Fruit fly (Drosophila melanogaster) whole organism, embryonic: Measurements from ENCODE around the gene gukh.

Experiments used
- Atf3 ChIP-seq: fragments of 200-800 bp; sonication (Bioruptor generic); optimal IDR thresholded peaks from 3 replicates; lab custom pipeline; 2016; ENCODE audit warnings: missing biosample characterization, missing genetic modification characterization
- Awh ChIP-seq: fragments of 200-800 bp; sonication (Bioruptor generic); IDR thresholded peaks from 2 replicates; pipeline ENCODE4, ENCODE4 v1.3.6; 2022; ENCODE audit warnings: missing biosample characterization, missing genetic modification characterization
- CG10431 ChIP-seq: fragments of 200-800 bp; sonication (Bioruptor generic); optimal IDR thresholded peaks from 3 replicates; lab custom pipeline; 2018; ENCODE audit warnings: missing biosample characterization, mild to moderate bottlenecking, missing genetic modification characterization
- CG12236 ChIP-seq: fragments of 200-800 bp; sonication (Bioruptor generic); optimal IDR thresholded peaks from 2 replicates; lab custom pipeline; 2016; ENCODE audit warnings: missing biosample characterization, missing genetic modification characterization
- CG12744 ChIP-seq: fragments of 200-800 bp; sonication (Bioruptor generic); optimal IDR thresholded peaks from 2 replicates; lab custom pipeline; 2016; ENCODE audit warnings: missing biosample characterization, missing genetic modification characterization
- CG13624 ChIP-seq: fragments of 200-800 bp; sonication (Bioruptor generic); optimal IDR thresholded peaks from 2 replicates; lab custom pipeline; 2016; ENCODE audit warnings: missing biosample characterization, missing genetic modification characterization
- CG13775 ChIP-seq: fragments of 200-800 bp; sonication (Bioruptor generic); optimal IDR thresholded peaks from 3 replicates; lab custom pipeline; 2017; ENCODE audit warnings: missing biosample characterization, mild to moderate bottlenecking, missing genetic modification characterization
- CG13894 ChIP-seq: fragments of 200-800 bp; sonication (Bioruptor generic); optimal IDR thresholded peaks from 3 replicates; lab custom pipeline; 2018; ENCODE audit warnings: missing biosample characterization, mild to moderate bottlenecking, missing genetic modification characterization, moderate library complexity
- CG16779 ChIP-seq: fragments of 200-800 bp; sonication (Bioruptor generic); IDR thresholded peaks from 2 replicates; pipeline ENCODE4 v1.3.6; 2022; ENCODE audit warnings: missing biosample characterization, missing genetic modification characterization
- CG17186 ChIP-seq: fragments of 200-800 bp; sonication (Bioruptor generic); optimal IDR thresholded peaks from 3 replicates; lab custom pipeline; 2017; ENCODE audit warnings: missing biosample characterization, missing genetic modification reagents, missing genetic modification characterization
- CG17385 ChIP-seq: fragments of 200-800 bp; sonication (Bioruptor generic); optimal IDR thresholded peaks from 3 replicates; lab custom pipeline; 2018; ENCODE audit warnings: missing biosample characterization, mild to moderate bottlenecking, missing genetic modification characterization
- CG1792 ChIP-seq: fragments of 200-800 bp; sonication (Bioruptor generic); optimal IDR thresholded peaks from 2 replicates; lab custom pipeline; 2016; ENCODE audit warnings: missing biosample characterization, missing genetic modification characterization
- CG1832 ChIP-seq: fragments of 200-800 bp; sonication (Bioruptor generic); optimal IDR thresholded peaks from 2 replicates; lab custom pipeline; 2017; ENCODE audit warnings: missing biosample characterization, mild to moderate bottlenecking, missing genetic modification characterization, inconsistent platforms
- CG18476 ChIP-seq: fragments of 200-800 bp; sonication (Bioruptor generic); optimal IDR thresholded peaks from 2 replicates; lab custom pipeline; 2016; ENCODE audit warnings: missing biosample characterization, mild to moderate bottlenecking, missing genetic modification characterization
- CG31224 ChIP-seq: fragments of 200-800 bp; sonication (Bioruptor generic); IDR thresholded peaks from 2 replicates; pipeline ENCODE4 v1.3.6; 2022; ENCODE audit warnings: missing biosample characterization, missing genetic modification characterization
- CG6813 ChIP-seq: fragments of 200-800 bp; sonication (Bioruptor generic); optimal IDR thresholded peaks from 2 replicates; lab custom pipeline; 2017; ENCODE audit warnings: missing biosample characterization, missing genetic modification characterization, mild to moderate bottlenecking, moderate library complexity, missing genetic modification reagents
- CG7372 ChIP-seq: fragments of 200-800 bp; sonication (Bioruptor generic); IDR thresholded peaks from 2 replicates; pipeline ENCODE4 v1.3.6; 2022; ENCODE audit warnings: missing biosample characterization, missing genetic modification characterization
- CG8924 ChIP-seq: fragments of 200-800 bp; optimal IDR thresholded peaks from 3 replicates; lab custom pipeline; 2019; ENCODE audit warnings: missing biosample characterization, mild to moderate bottlenecking, missing genetic modification characterization, moderate library complexity
- Dp ChIP-seq: fragments of 200-800 bp; sonication (Bioruptor generic); optimal IDR thresholded peaks from 2 replicates; lab custom pipeline; 2018; ENCODE audit warnings: missing biosample characterization, mild to moderate bottlenecking, missing genetic modification characterization, moderate library complexity
- Dref ChIP-seq: fragments of 200-800 bp; sonication (Bioruptor generic); IDR thresholded peaks from 2 replicates; pipeline ENCODE4 v1.3.6; 2022; ENCODE audit warnings: missing biosample characterization, missing genetic modification characterization
- E2f2 ChIP-seq: fragments of 200-800 bp; sonication (Bioruptor generic); IDR thresholded peaks from 2 replicates; pipeline ENCODE4 v1.3.6; 2022; ENCODE audit warnings: missing biosample characterization, missing genetic modification characterization
- Fer1 ChIP-seq: fragments of 200-800 bp; sonication (Bioruptor generic); optimal IDR thresholded peaks from 2 replicates; lab custom pipeline; 2017; ENCODE audit warnings: missing biosample characterization, mild to moderate bottlenecking, missing genetic modification characterization
- HLH54F ChIP-seq: fragments of 200-800 bp; sonication (Bioruptor generic); optimal IDR thresholded peaks from 3 replicates; lab custom pipeline; 2016; ENCODE audit warnings: missing biosample characterization, missing genetic modification characterization
- HLHmδ ChIP-seq: fragments of 200-800 bp; sonication (Bioruptor generic); optimal IDR thresholded peaks from 2 replicates; lab custom pipeline; 2018; ENCODE audit warnings: missing biosample characterization, mild to moderate bottlenecking, missing genetic modification characterization, moderate library complexity
- Hand ChIP-seq: fragments of 200-800 bp; sonication (Bioruptor generic); optimal IDR thresholded peaks from 2 replicates; lab custom pipeline; 2017; ENCODE audit warnings: mild to moderate bottlenecking, missing biosample characterization, missing genetic modification reagents, missing genetic modification characterization
- NK7.1 ChIP-seq: fragments of 200-800 bp; sonication (Bioruptor generic); optimal IDR thresholded peaks from 3 replicates; lab custom pipeline; 2016; ENCODE audit warnings: missing biosample characterization, missing genetic modification characterization
- Nf-YB ChIP-seq: fragments of 200-800 bp; sonication (Bioruptor generic); optimal IDR thresholded peaks from 3 replicates; lab custom pipeline; 2019; ENCODE audit warnings: missing biosample characterization, mild to moderate bottlenecking, missing genetic modification characterization, moderate library complexity
- amos ChIP-seq: fragments of 200-800 bp; sonication (Bioruptor generic); IDR thresholded peaks from 2 replicates; pipeline ENCODE4 v1.3.6; 2022; ENCODE audit warnings: missing biosample characterization, missing genetic modification characterization; ENCODE audit not compliant: partially characterized antibody
- ara ChIP-seq: fragments of 200-800 bp; sonication (Bioruptor generic); IDR thresholded peaks from 2 replicates; pipeline ENCODE4 v1.3.6; 2022; ENCODE audit warnings: missing biosample characterization, missing genetic modification characterization
- ase ChIP-seq: fragments of 200-800 bp; sonication (Bioruptor generic); IDR thresholded peaks from 3 replicates; pipeline ENCODE4 v1.3.6; 2022; ENCODE audit warnings: missing biosample characterization, missing genetic modification characterization
- cas ChIP-seq: fragments of 200-800 bp; sonication (Bioruptor generic); IDR thresholded peaks from 2 replicates; pipeline ENCODE4 v1.3.6; 2022; ENCODE audit warnings: missing biosample characterization, missing genetic modification characterization
- cg ChIP-seq: fragments of 200-800 bp; sonication (Bioruptor generic); optimal IDR thresholded peaks from 3 replicates; lab custom pipeline; 2019; ENCODE audit warnings: missing biosample characterization, mild to moderate bottlenecking, missing genetic modification characterization, moderate library complexity
- cwo ChIP-seq: fragments of 200-800 bp; sonication (Bioruptor generic); optimal IDR thresholded peaks from 3 replicates; lab custom pipeline; 2017; ENCODE audit warnings: missing biosample characterization, missing genetic modification characterization, mild to moderate bottlenecking, moderate library complexity, missing genetic modification reagents
- dmrt99B ChIP-seq: fragments of 200-800 bp; sonication (Bioruptor generic); optimal IDR thresholded peaks from 2 replicates; lab custom pipeline; 2018; ENCODE audit warnings: missing biosample characterization, mild to moderate bottlenecking, missing genetic modification characterization, moderate library complexity
- dpn ChIP-seq, 2 experiments: fragments of 200-800 bp; sonication (Bioruptor generic); optimal IDR thresholded peaks; 3 replicates each; lab custom pipeline; 2016; ENCODE audit warnings: missing biosample characterization in 2 of 2, missing genetic modification characterization in 2 of 2
- fd96Cb ChIP-seq: fragments of 200-800 bp; sonication (Bioruptor generic); optimal IDR thresholded peaks from 2 replicates; lab custom pipeline; 2018; ENCODE audit warnings: missing biosample characterization, mild to moderate bottlenecking, missing genetic modification characterization, moderate library complexity
- gce ChIP-seq: fragments of 200-800 bp; sonication (Bioruptor generic); IDR thresholded peaks from 3 replicates; pipeline ENCODE4 v1.3.6; 2022; ENCODE audit warnings: missing biosample characterization, missing genetic modification characterization
- jumu ChIP-seq: fragments of 200-800 bp; sonication (Bioruptor generic); optimal IDR thresholded peaks from 3 replicates; lab custom pipeline; 2016; ENCODE audit warnings: missing biosample characterization, missing genetic modification characterization
- ken ChIP-seq: fragments of 200-800 bp; sonication (Bioruptor generic); IDR thresholded peaks from 3 replicates; pipeline ENCODE4 v1.3.6; 2022; ENCODE audit warnings: missing biosample characterization, missing genetic modification characterization
- lilli ChIP-seq: fragments of 200-800 bp; sonication (Bioruptor generic); optimal IDR thresholded peaks from 3 replicates; lab custom pipeline; 2016; ENCODE audit warnings: missing biosample characterization, missing genetic modification characterization
- lola ChIP-seq, 3 experiments: fragments of >200 bp in 2 of 3; fragments of 200-800 bp in 1 of 3; sonication (Bioruptor generic) in 1 of 3; optimal IDR thresholded peaks; 2 replicates each; lab custom pipeline; 2017 to 2019; ENCODE audit warnings: missing biosample characterization in 3 of 3, missing genetic modification characterization in 3 of 3, mild to moderate bottlenecking in 1 of 3, moderate library complexity in 1 of 3
- pan ChIP-seq, 4 experiments: fragments of >200 bp in 3 of 4; fragments of 200-800 bp in 1 of 4; sonication (Bioruptor generic) in 1 of 4; optimal IDR thresholded peaks in 3 of 4; IDR thresholded peaks in 1 of 4; 2 replicates each; pipeline versions ENCODE4 v1.3.6 to Lab custom; 2017 to 2022; ENCODE audit warnings: missing biosample characterization in 2 of 4, missing genetic modification characterization in 2 of 4, mixed read lengths in 1 of 4
- pfk ChIP-seq: fragments of 200-800 bp; sonication (Bioruptor generic); optimal IDR thresholded peaks from 2 replicates; lab custom pipeline; 2018; ENCODE audit warnings: missing biosample characterization, mild to moderate bottlenecking, missing genetic modification characterization, moderate library complexity
- psq ChIP-seq: fragments of 200-800 bp; sonication (Bioruptor generic); optimal IDR thresholded peaks from 2 replicates; lab custom pipeline; 2017; ENCODE audit warnings: missing biosample characterization, missing genetic modification characterization
- run ChIP-seq: fragments of 200-800 bp; sonication (Bioruptor generic); optimal IDR thresholded peaks from 3 replicates; lab custom pipeline; 2018; ENCODE audit warnings: missing biosample characterization, mild to moderate bottlenecking, missing genetic modification characterization
- slbo ChIP-seq: fragments of 200-800 bp; sonication (Bioruptor generic); IDR thresholded peaks from 2 replicates; pipeline ENCODE4 v1.3.6; 2022; ENCODE audit warnings: missing biosample characterization, missing genetic modification characterization
- ssp ChIP-seq: fragments of 200-800 bp; sonication (Bioruptor generic); IDR thresholded peaks from 2 replicates; pipeline ENCODE4 v1.3.6; 2022; ENCODE audit warnings: missing biosample characterization, missing genetic modification characterization
- tio ChIP-seq: fragments of 200-800 bp; sonication (Bioruptor generic); optimal IDR thresholded peaks from 2 replicates; lab custom pipeline; 2017; ENCODE audit warnings: missing biosample characterization, missing genetic modification characterization, inconsistent platforms
- unpg ChIP-seq: fragments of 200-800 bp; sonication (Bioruptor generic); optimal IDR thresholded peaks from 3 replicates; lab custom pipeline; 2018; ENCODE audit warnings: missing biosample characterization, mild to moderate bottlenecking, missing genetic modification characterization, moderate library complexity
- zfh2 ChIP-seq: fragments of 200-800 bp; sonication (Bioruptor generic); optimal IDR thresholded peaks from 2 replicates; lab custom pipeline; 2016; ENCODE audit warnings: missing biosample characterization, missing genetic modification characterization

Gene gukh

DNA sequence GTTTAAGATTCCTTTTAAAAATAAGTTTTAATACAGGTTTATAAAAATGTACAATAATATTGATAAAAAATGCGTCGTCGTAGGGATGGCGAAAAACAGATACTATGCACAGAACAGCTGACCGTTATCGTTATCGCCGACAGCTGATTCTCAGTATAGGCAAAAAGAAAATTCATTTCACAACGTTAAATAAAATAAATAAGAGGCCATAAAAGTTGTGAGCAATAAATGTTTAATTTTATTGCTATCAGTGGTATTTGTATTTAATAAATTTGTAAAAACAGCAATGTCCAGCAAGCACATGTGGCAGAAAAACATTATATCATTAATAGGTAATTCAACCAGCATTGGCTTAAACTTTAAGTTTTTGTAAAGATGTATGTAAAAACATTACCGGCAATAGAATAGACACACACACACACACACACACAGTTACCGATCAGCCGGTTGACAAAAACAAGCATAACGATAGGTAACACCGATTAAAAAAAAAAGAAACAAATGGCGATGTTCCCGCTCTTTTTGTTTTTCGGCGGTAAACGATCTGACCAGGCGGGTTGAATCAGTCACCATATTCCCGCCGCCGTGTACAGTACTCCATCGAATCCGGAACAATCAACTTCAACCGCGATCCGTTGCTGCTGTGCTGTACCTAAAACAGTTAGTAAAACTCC, 2.8 kb upstream of the gukh start, which contains the start of the genes dnk and Smu1 (continued):
- TF ChIP-seq CG13624 (GFP tag; lab: Kevin White, UChicago) (no peak), pan (optimal IDR thresholded peaks at IDR 0.05; lab: Kevin White, UChicago) (no peak), pan (GFP tag; optimal IDR thresholded peaks at IDR 0.05 in 1 of 2, IDR thresholded peaks at IDR 0.05 in 1 of 2) (no peak), CG10431 (GFP tag; lab: Kevin White, UChicago) (no peak), CG8924 (tag; lab: Kevin White, UChicago) (peak; percentile 70), Hand (no peak), cwo (GFP tag; lab: Kevin White, UChicago) (no peak), Fer1 (no peak), cas (no peak), Awh (GFP tag; lab: Robert Waterston, UW) (no peak), NK7.1 (no peak), ara (GFP tag; lab: Robert Waterston, UW) (no peak), gce (GFP tag; lab: Robert Waterston, UW) (no peak), CG17186 (GFP tag; lab: Kevin White, UChicago) (peak; percentile 2), Nf-YB (no peak), ken (GFP tag; lab: Robert Waterston, UW) (no peak), unpg (GFP tag; lab: Kevin White, UChicago) (no peak), CG18476 (GFP tag; lab: Kevin White, UChicago) (no peak), ssp (no peak), CG6813 (GFP tag; lab: Kevin White, UChicago) (no peak), pfk (GFP tag; lab: Kevin White, UChicago) (no peak), CG1792 (GFP tag; lab: Kevin White, UChicago) (no peak), ase (GFP tag; lab: Robert Waterston, UW) (no peak), CG16779 (GFP tag; lab: Robert Waterston, UW) (no peak), run (tag; lab: Kevin White, UChicago) (no peak), CG12744 (GFP tag; lab: Kevin White, UChicago) (no peak), Dp (peak; percentile 43), amos (GFP tag; lab: Robert Waterston, UW) (peak; percentile 57), tio (GFP tag; lab: Kevin White, UChicago) (no peak), fd96Cb (tag; lab: Kevin White, UChicago) (no peak), lilli (GFP tag; lab: Kevin White, UChicago) (no peak), zfh2 (GFP tag; lab: Kevin White, UChicago) (no peak), Atf3 (GFP tag; lab: Kevin White, UChicago) (no peak), Dref (GFP tag; lab: Robert Waterston, UW) (peak; percentile 58), CG31224 (GFP tag; lab: Robert Waterston, UW) (no peak), dpn (GFP tag; optimal IDR thresholded peaks at IDR 0.05; lab: Kevin White, UChicago) (no peak), CG13894 (tag; lab: Kevin White, UChicago) (no peak), CG12236 (GFP tag; lab: Kevin White, UChicago) (no peak), CG13775 (GFP tag; lab: Kevin White, UChicago) (no peak), cg (peak; percentile 71), HLH54F (GFP tag; lab: Kevin White, UChicago) (no peak), HLHmδ (GFP tag; lab: Kevin White, UChicago) (no peak), CG1832 (GFP tag; lab: Kevin White, UChicago) (no peak), jumu (GFP tag; lab: Kevin White, UChicago) (no peak), psq (GFP tag; lab: Kevin White, UChicago) (no peak), slbo (no peak), E2f2 (GFP tag; lab: Robert Waterston, UW) (peak; percentile 49), lola (GFP tag; optimal IDR thresholded peaks at IDR 0.05; lab: Kevin White, UChicago) (no peak), CG17385 (GFP tag; lab: Kevin White, UChicago) (no peak), CG7372 (GFP tag; lab: Robert Waterston, UW) (no peak), dmrt99B (no peak)
